Fruit fly (Drosophila melanogaster) ovary, adult (tissue): Measurements from ENCODE around the gene CG18545.

Experiments used
- CG17801 ChIP-seq: fragments of 200-800 bp; optimal IDR thresholded peaks from 2 replicates; lab custom pipeline; 2019; ENCODE audit warnings: missing biosample characterization, mild to moderate bottlenecking, missing genetic modification characterization, moderate library complexity; ENCODE audit not compliant: partially characterized antibody

The CG18545 gene

dm6 chr3R:10390914-10391377 is 50.2 kb downstream of the CG18545 start:
- no peak for TF ChIP-seq CG17801
